ENCODE assay signal across 1 fruit fly cellular context in genomic region chrX:12752196-12752595, dm6.
TF ChIP-seq lines count a peak whose summit lies in the region.

No protein-coding gene starts in this region.

TF ChIP-seq in whole organism, embryonic, 481 proteins besides CTCF, POLR2A, EP300 and RAD21 (continued from another document):
- TF ChIP-seq Hsf (GFP tag; optimal IDR thresholded peaks at IDR 0.05; lab: Kevin White, UChicago) (peak; percentile 100), nerfin-2 (GFP tag; IDR thresholded peaks at IDR 0.05; lab: Robert Waterston, UW; ENCODE audit: partially characterized antibody) (no peak), Hey (tag; optimal IDR thresholded peaks at IDR 0.05; lab: Kevin White, UChicago) (peak; percentile 82), cas (GFP tag; IDR thresholded peaks at IDR 0.05; lab: Robert Waterston, UW) (peak; percentile 98), disco-r (GFP tag; optimal IDR thresholded peaks at IDR 0.05; lab: Kevin White, UChicago) (peak; percentile 99), zen (tag; optimal IDR thresholded peaks at IDR 0.05; lab: Kevin White, UChicago) (peak; percentile 99), Dfd (GFP tag; optimal IDR thresholded peaks at IDR 0.05; lab: Kevin White, UChicago) (peak in 1 of 2 experiments; percentile 73), tna (GFP tag; IDR thresholded peaks at IDR 0.05; lab: Robert Waterston, UW; ENCODE audit: partially characterized antibody) (no peak), fu2 (GFP tag; optimal IDR thresholded peaks at IDR 0.05; lab: Kevin White, UChicago) (peak; percentile 99), pnt (GFP tag; optimal IDR thresholded peaks at IDR 0.05; lab: Kevin White, UChicago) (peak; percentile 99), Neu2 (GFP tag; optimal IDR thresholded peaks at IDR 0.05; lab: Kevin White, UChicago; ENCODE audit: borderline replicate concordance) (peak; percentile 97), psq (GFP tag; optimal IDR thresholded peaks at IDR 0.05; lab: Kevin White, UChicago) (peak; percentile 99), Sox102F (GFP tag; optimal IDR thresholded peaks at IDR 0.05; lab: Kevin White, UChicago) (peak; percentile 99), Nf-YA (GFP tag; IDR thresholded peaks at IDR 0.05; lab: Robert Waterston, UW) (peak; percentile 98), Dad (GFP tag; optimal IDR thresholded peaks at IDR 0.05; lab: Kevin White, UChicago) (peak; percentile 99), nom (GFP tag; optimal IDR thresholded peaks at IDR 0.05; lab: Kevin White, UChicago) (peak; percentile 99), phol (tag; optimal IDR thresholded peaks at IDR 0.05; lab: Kevin White, UChicago) (peak; percentile 99), CG17612 (GFP tag; IDR thresholded peaks at IDR 0.05; lab: Robert Waterston, UW) (peak; percentile 98), ERR (GFP tag; optimal IDR thresholded peaks at IDR 0.05; lab: Kevin White, UChicago) (peak; percentile 99), Ssrp (tag; optimal IDR thresholded peaks at IDR 0.05; lab: Kevin White, UChicago) (peak; percentile 99), CG31441 (GFP tag; IDR thresholded peaks at IDR 0.05; lab: Robert Waterston, UW) (peak; percentile 98), gem (tag; optimal IDR thresholded peaks at IDR 0.05; lab: Kevin White, UChicago) (peak; percentile 100), Hmx (GFP tag; optimal IDR thresholded peaks at IDR 0.05; lab: Kevin White, UChicago) (peak; percentile 98), luna (GFP tag; optimal IDR thresholded peaks at IDR 0.05; lab: Kevin White, UChicago) (peak; percentile 98), Awh (GFP tag; IDR thresholded peaks at IDR 0.05; lab: Robert Waterston, UW) (peak; percentile 99), CG15073 (GFP tag; optimal IDR thresholded peaks at IDR 0.05; lab: Kevin White, UChicago) (peak; percentile 92), CG10366 (GFP tag; IDR thresholded peaks at IDR 0.05; lab: Robert Waterston, UW) (peak; percentile 99), HLH3B (GFP tag; IDR thresholded peaks at IDR 0.05; lab: Robert Waterston, UW) (peak; percentile 99), rib (GFP tag; IDR thresholded peaks at IDR 0.05; lab: Robert Waterston, UW) (peak; percentile 99), CG13894 (tag; optimal IDR thresholded peaks at IDR 0.05; lab: Kevin White, UChicago) (peak; percentile 97), fd96Cb (tag; optimal IDR thresholded peaks at IDR 0.05; lab: Kevin White, UChicago) (peak; percentile 99), CG13624 (GFP tag; optimal IDR thresholded peaks at IDR 0.05; lab: Kevin White, UChicago) (peak; percentile 99), Atf-2 (GFP tag; optimal IDR thresholded peaks at IDR 0.05; lab: Kevin White, UChicago) (peak; percentile 99), chn (GFP tag; optimal IDR thresholded peaks at IDR 0.05; lab: Kevin White, UChicago) (peak; percentile 99), unc-4 (GFP tag; IDR thresholded peaks at IDR 0.05; lab: Robert Waterston, UW; ENCODE audit: partially characterized antibody) (no peak), yki (optimal IDR thresholded peaks at IDR 0.05; lab: Kevin White, UChicago) (no peak), HLH54F (GFP tag; optimal IDR thresholded peaks at IDR 0.05; lab: Kevin White, UChicago) (peak; percentile 99), Doc2 (GFP tag; IDR thresholded peaks at IDR 0.05; lab: Robert Waterston, UW) (peak; percentile 97), CG11504 (tag; optimal IDR thresholded peaks at IDR 0.05; lab: Kevin White, UChicago) (peak; percentile 98), caup (GFP tag; optimal IDR thresholded peaks at IDR 0.05; lab: Kevin White, UChicago; ENCODE audit: severe bottlenecking) (peak; percentile 99), sr (GFP tag; IDR thresholded peaks at IDR 0.05; lab: Robert Waterston, UW) (peak; percentile 94), Mrtf (GFP tag; IDR thresholded peaks at IDR 0.05; lab: Robert Waterston, UW) (peak; percentile 99), grn (GFP tag; optimal IDR thresholded peaks at IDR 0.05; lab: Kevin White, UChicago) (peak; percentile 89), CG10979 (tag; optimal IDR thresholded peaks at IDR 0.05; lab: Kevin White, UChicago) (peak; percentile 99), ci (GFP tag; IDR thresholded peaks at IDR 0.05; lab: Robert Waterston, UW) (peak; percentile 98), bbx (GFP tag; IDR thresholded peaks at IDR 0.05; lab: Robert Waterston, UW; ENCODE audit: partially characterized antibody) (no peak), dm (GFP tag; optimal IDR thresholded peaks at IDR 0.05; lab: Kevin White, UChicago) (peak; percentile 98), zen2 (GFP tag; IDR thresholded peaks at IDR 0.05; lab: Robert Waterston, UW; ENCODE audit: partially characterized antibody) (no peak), ham (GFP tag; IDR thresholded peaks at IDR 0.05; lab: Robert Waterston, UW) (peak; percentile 97), ind (GFP tag; optimal IDR thresholded peaks at IDR 0.05; lab: Kevin White, UChicago) (peak; percentile 100), HmgD (GFP tag; optimal IDR thresholded peaks at IDR 0.05; lab: Kevin White, UChicago) (peak; percentile 99), B-H1 (GFP tag; IDR thresholded peaks at IDR 0.05; lab: Robert Waterston, UW) (peak; percentile 99), CG16779 (GFP tag; IDR thresholded peaks at IDR 0.05; lab: Robert Waterston, UW) (peak; percentile 98), chif (GFP tag; optimal IDR thresholded peaks at IDR 0.05; lab: Kevin White, UChicago) (peak; percentile 99), MESR4 (GFP tag; optimal IDR thresholded peaks at IDR 0.05; lab: Kevin White, UChicago) (peak; percentile 74), sens-2 (GFP tag; IDR thresholded peaks at IDR 0.05; lab: Robert Waterston, UW) (peak; percentile 98), NK7.1 (GFP tag; optimal IDR thresholded peaks at IDR 0.05; lab: Kevin White, UChicago) (peak; percentile 99), CG2199 (GFP tag; IDR thresholded peaks at IDR 0.05; lab: Robert Waterston, UW) (peak; percentile 99), CG1603 (tag; optimal IDR thresholded peaks at IDR 0.05; lab: Kevin White, UChicago) (peak; percentile 98), CG12236 (GFP tag; optimal IDR thresholded peaks at IDR 0.05; lab: Kevin White, UChicago) (peak; percentile 99), mld (GFP tag; IDR thresholded peaks at IDR 0.05; lab: Robert Waterston, UW; ENCODE audit: partially characterized antibody) (no peak), CG9215 (GFP tag; IDR thresholded peaks at IDR 0.05; lab: Robert Waterston, UW) (peak; percentile 98), CG33557 (GFP tag; optimal IDR thresholded peaks at IDR 0.05; lab: Kevin White, UChicago) (peak; percentile 95), CG15696 (tag; optimal IDR thresholded peaks at IDR 0.05; lab: Kevin White, UChicago) (peak; percentile 96), TFAM (GFP tag; optimal IDR thresholded peaks at IDR 0.05; lab: Kevin White, UChicago) (peak; percentile 96), ac (GFP tag; optimal IDR thresholded peaks at IDR 0.05; lab: Kevin White, UChicago) (peak; percentile 96), Ets65A (GFP tag; lab: Kevin White, UChicago) (peak; percentile 100), lab (GFP tag; optimal IDR thresholded peaks at IDR 0.05; lab: Kevin White, UChicago) (peak; percentile 100), CG12104 (GFP tag; optimal IDR thresholded peaks at IDR 0.05; lab: Kevin White, UChicago) (peak; percentile 99), chm (GFP tag; IDR thresholded peaks at IDR 0.05; lab: Robert Waterston, UW) (peak; percentile 99), tio (GFP tag; optimal IDR thresholded peaks at IDR 0.05; lab: Kevin White, UChicago) (peak; percentile 99), CG33213 (GFP tag; optimal IDR thresholded peaks at IDR 0.05; lab: Kevin White, UChicago) (peak; percentile 99), fd3F (GFP tag; optimal IDR thresholded peaks at IDR 0.05; lab: Kevin White, UChicago) (peak; percentile 98), CG1647 (GFP tag; optimal IDR thresholded peaks at IDR 0.05; lab: Kevin White, UChicago) (peak; percentile 99), CG2202 (tag; optimal IDR thresholded peaks at IDR 0.05; lab: Kevin White, UChicago) (peak; percentile 66), CG16815 (GFP tag; optimal IDR thresholded peaks at IDR 0.05; lab: Kevin White, UChicago) (peak; percentile 99), CG7987 (GFP tag; optimal IDR thresholded peaks at IDR 0.05; lab: Kevin White, UChicago) (peak; percentile 96), Optix (GFP tag; IDR thresholded peaks at IDR 0.05; lab: Robert Waterston, UW) (peak; percentile 98), tx (GFP tag; optimal IDR thresholded peaks at IDR 0.05; lab: Kevin White, UChicago) (peak; percentile 99), CG7928 (GFP tag; optimal IDR thresholded peaks at IDR 0.05; lab: Kevin White, UChicago) (peak; percentile 79), CG13296 (GFP tag; optimal IDR thresholded peaks at IDR 0.05; lab: Kevin White, UChicago) (peak; percentile 98), Lhr (GFP tag; optimal IDR thresholded peaks at IDR 0.05; lab: Kevin White, UChicago) (peak; percentile 98), gfzf (GFP tag; optimal IDR thresholded peaks at IDR 0.05; lab: Kevin White, UChicago) (peak; percentile 44), Hr3 (GFP tag; optimal IDR thresholded peaks at IDR 0.05; lab: Kevin White, UChicago) (peak; percentile 99), kah (GFP tag; optimal IDR thresholded peaks at IDR 0.05; lab: Kevin White, UChicago) (peak; percentile 93), CG10267 (tag; optimal IDR thresholded peaks at IDR 0.05; lab: Kevin White, UChicago) (peak; percentile 97), CG17568 (GFP tag; optimal IDR thresholded peaks at IDR 0.05; lab: Kevin White, UChicago) (peak; percentile 98), HLHmδ (GFP tag; optimal IDR thresholded peaks at IDR 0.05; lab: Kevin White, UChicago) (no peak), CG6683 (GFP tag; optimal IDR thresholded peaks at IDR 0.05; lab: Kevin White, UChicago) (peak; percentile 98), Chrac-16 (GFP tag; optimal IDR thresholded peaks at IDR 0.05; lab: Kevin White, UChicago) (peak; percentile 99), kni (GFP tag; optimal IDR thresholded peaks at IDR 0.05; lab: Kevin White, UChicago) (no peak), trh (GFP tag; optimal IDR thresholded peaks at IDR 0.05; lab: Kevin White, UChicago) (peak; percentile 99), Dbx (GFP tag; IDR thresholded peaks at IDR 0.05; lab: Robert Waterston, UW) (peak; percentile 99), CG17361 (GFP tag; IDR thresholded peaks at IDR 0.05; lab: Robert Waterston, UW) (peak; percentile 99), CG3995 (GFP tag; optimal IDR thresholded peaks at IDR 0.05; lab: Kevin White, UChicago) (peak; percentile 89), CG43689 (GFP tag; IDR thresholded peaks at IDR 0.05; lab: Robert Waterston, UW) (peak; percentile 97), sob (GFP tag; IDR thresholded peaks at IDR 0.05; lab: Robert Waterston, UW) (peak; percentile 99), CG3065 (GFP tag; optimal IDR thresholded peaks at IDR 0.05; lab: Kevin White, UChicago) (peak; percentile 99), crp (GFP tag; optimal IDR thresholded peaks at IDR 0.05; lab: Kevin White, UChicago) (peak; percentile 38 to 75), NC2β (GFP tag; optimal IDR thresholded peaks at IDR 0.05; lab: Kevin White, UChicago) (peak; percentile 99), da (GFP tag; optimal IDR thresholded peaks at IDR 0.05; lab: Kevin White, UChicago) (peak; percentile 98), Eip74EF (GFP tag; optimal IDR thresholded peaks at IDR 0.05; lab: Kevin White, UChicago) (peak in 1 of 2 experiments; percentile 97), eve (GFP tag; optimal IDR thresholded peaks at IDR 0.05; lab: Kevin White, UChicago) (peak; percentile 82 to 99), Asciz (GFP tag; optimal IDR thresholded peaks at IDR 0.05; lab: Kevin White, UChicago) (peak; percentile 98), CG7786 (GFP tag; optimal IDR thresholded peaks at IDR 0.05; lab: Kevin White, UChicago) (peak; percentile 100), CG17328 (GFP tag; IDR thresholded peaks at IDR 0.05; lab: Robert Waterston, UW) (peak; percentile 99), CG4820 (GFP tag; optimal IDR thresholded peaks at IDR 0.05; lab: Kevin White, UChicago) (peak; percentile 99), CG10321 (GFP tag; IDR thresholded peaks at IDR 0.05; lab: Robert Waterston, UW) (peak; percentile 76), Stat92E (GFP tag; optimal IDR thresholded peaks at IDR 0.05; lab: Kevin White, UChicago) (peak in 1 of 3 experiments; percentile 97), MTF-1 (GFP tag; optimal IDR thresholded peaks at IDR 0.05; lab: Kevin White, UChicago; ENCODE audit: borderline replicate concordance) (peak; percentile 96), CG4404 (GFP tag; IDR thresholded peaks at IDR 0.05; lab: Robert Waterston, UW) (peak; percentile 99)
